Fruit fly (Drosophila melanogaster) whole organism, embryonic: ENCODE data around the gene odd.

ENCODE experiments used
- Antp ChIP-seq: fragments of 200-800 bp; sonication (Bioruptor generic); optimal IDR thresholded peaks from 3 replicates; lab custom pipeline; 2016; ENCODE audit warnings: missing biosample characterization, missing genetic modification characterization
- Bdp1 ChIP-seq: fragments of 200-800 bp; sonication (Bioruptor generic); optimal IDR thresholded peaks from 3 replicates; lab custom pipeline; 2016; ENCODE audit warnings: missing biosample characterization, missing genetic modification characterization
- CG10654 ChIP-seq: fragments of 200-800 bp; sonication (Bioruptor generic); optimal IDR thresholded peaks from 2 replicates; lab custom pipeline; 2016; ENCODE audit warnings: missing biosample characterization, missing genetic modification characterization
- CG10959 ChIP-seq: fragments of 200-800 bp; sonication (Bioruptor generic); IDR thresholded peaks from 2 replicates; pipeline ENCODE4 v1.3.6; 2022; ENCODE audit warnings: missing biosample characterization, missing genetic modification characterization
- CG11504 ChIP-seq: fragments of 200-800 bp; sonication (Bioruptor generic); optimal IDR thresholded peaks from 3 replicates; lab custom pipeline; 2019; ENCODE audit warnings: missing biosample characterization, mild to moderate bottlenecking, missing genetic modification characterization, moderate library complexity
- CG14441 ChIP-seq: fragments of 200-800 bp; sonication (Bioruptor generic); IDR thresholded peaks from 2 replicates; pipeline ENCODE4 v1.3.6; 2022; ENCODE audit warnings: missing biosample characterization, missing genetic modification characterization
- CG14667 ChIP-seq: fragments of 200-800 bp; sonication (Bioruptor generic); IDR thresholded peaks from 2 replicates; pipeline ENCODE4 v1.3.6; 2022; ENCODE audit warnings: missing biosample characterization, missing genetic modification characterization
- CG1529 ChIP-seq: fragments of 200-800 bp; sonication (Bioruptor generic); optimal IDR thresholded peaks from 3 replicates; lab custom pipeline; 2018; ENCODE audit warnings: missing biosample characterization, missing genetic modification characterization
- CG16815 ChIP-seq: fragments of 200-800 bp; sonication (Bioruptor generic); optimal IDR thresholded peaks from 3 replicates; lab custom pipeline; 2017; ENCODE audit warnings: missing biosample characterization, mild to moderate bottlenecking, missing genetic modification characterization
- CG17328 ChIP-seq: fragments of 200-800 bp; sonication (Bioruptor generic); IDR thresholded peaks from 2 replicates; pipeline ENCODE4 v1.3.6; 2022; ENCODE audit warnings: missing biosample characterization, missing genetic modification characterization
- CG18262 ChIP-seq: fragments of 200-800 bp; optimal IDR thresholded peaks from 3 replicates; lab custom pipeline; 2019; ENCODE audit warnings: missing biosample characterization, mild to moderate bottlenecking, missing genetic modification characterization, moderate library complexity
- CG2712 ChIP-seq: fragments of 200-800 bp; optimal IDR thresholded peaks from 3 replicates; lab custom pipeline; 2019; ENCODE audit warnings: missing biosample characterization, mild to moderate bottlenecking, missing genetic modification characterization, moderate library complexity
- CG33557 ChIP-seq: fragments of 200-800 bp; sonication (Bioruptor generic); optimal IDR thresholded peaks from 2 replicates; lab custom pipeline; 2019; ENCODE audit warnings: missing biosample characterization, mild to moderate bottlenecking, missing genetic modification characterization, moderate library complexity
- CG3726 ChIP-seq: fragments of 200-800 bp; sonication (Bioruptor generic); IDR thresholded peaks from 3 replicates; pipeline ENCODE4, ENCODE4 v1.3.6; 2022; ENCODE audit warnings: missing biosample characterization, missing genetic modification characterization
- CG4424 ChIP-seq: fragments of 200-800 bp; sonication (Bioruptor generic); optimal IDR thresholded peaks from 3 replicates; lab custom pipeline; 2016; ENCODE audit warnings: missing biosample characterization, missing genetic modification characterization
- CG4820 ChIP-seq: fragments of 200-800 bp; sonication (Bioruptor generic); optimal IDR thresholded peaks from 3 replicates; lab custom pipeline; 2016; ENCODE audit warnings: missing biosample characterization, missing genetic modification characterization
- CG4854 ChIP-seq: fragments of 200-800 bp; sonication (Bioruptor generic); optimal IDR thresholded peaks from 2 replicates; lab custom pipeline; 2016; ENCODE audit warnings: missing biosample characterization, missing genetic modification characterization, inconsistent platforms
- CG5245 ChIP-seq: fragments of 200-800 bp; sonication (Bioruptor generic); optimal IDR thresholded peaks from 3 replicates; lab custom pipeline; 2016; ENCODE audit warnings: missing biosample characterization, missing genetic modification characterization
- CG7357 ChIP-seq: fragments of 200-800 bp; sonication (Bioruptor generic); IDR thresholded peaks from 3 replicates; pipeline ENCODE4 v1.3.6; 2022; ENCODE audit warnings: missing biosample characterization, missing genetic modification characterization
- CG9215 ChIP-seq: fragments of 200-800 bp; sonication (Bioruptor generic); IDR thresholded peaks from 2 replicates; pipeline ENCODE4 v1.3.6; 2022; ENCODE audit warnings: missing biosample characterization, missing genetic modification characterization
- CG9609 ChIP-seq: fragments of 200-800 bp; sonication (Bioruptor generic); optimal IDR thresholded peaks from 3 replicates; lab custom pipeline; 2016; ENCODE audit warnings: missing biosample characterization, missing genetic modification characterization
- CG9727 ChIP-seq: fragments of 200-800 bp; sonication (Bioruptor generic); optimal IDR thresholded peaks from 3 replicates; lab custom pipeline; 2017; ENCODE audit warnings: missing biosample characterization, mild to moderate bottlenecking, missing genetic modification characterization
- CoRest ChIP-seq: fragments of 200-800 bp; sonication (Bioruptor generic); optimal IDR thresholded peaks from 3 replicates; lab custom pipeline; 2018; ENCODE audit warnings: missing biosample characterization, mild to moderate bottlenecking, missing genetic modification characterization, moderate library complexity
- D19A ChIP-seq: fragments of 200-800 bp; optimal IDR thresholded peaks from 3 replicates; lab custom pipeline; 2019; ENCODE audit warnings: missing biosample characterization, mild to moderate bottlenecking, missing genetic modification characterization, moderate library complexity
- Doc3 ChIP-seq: fragments of 200-800 bp; sonication (Bioruptor generic); IDR thresholded peaks from 3 replicates; pipeline ENCODE4 v1.3.6; 2022; ENCODE audit warnings: missing biosample characterization, missing genetic modification characterization; ENCODE audit not compliant: partially characterized antibody
- Med ChIP-seq: fragments of 200-800 bp; sonication (Bioruptor generic); peaks from one replicate; lab custom pipeline; 2016; ENCODE audit warnings: missing biosample characterization, missing genetic modification characterization, mild to moderate bottlenecking, inconsistent platforms, moderate library complexity
- Ravus ChIP-seq: fragments of 200-800 bp; sonication (Bioruptor generic); IDR thresholded peaks from 2 replicates; pipeline ENCODE4 v1.3.6; 2022; ENCODE audit warnings: missing biosample characterization, missing genetic modification characterization
- Six4 ChIP-seq: fragments of 200-800 bp; sonication (Bioruptor generic); optimal IDR thresholded peaks from 2 replicates; lab custom pipeline; 2016; ENCODE audit warnings: missing biosample characterization, missing genetic modification characterization
- Usf ChIP-seq: fragments of 200-800 bp; sonication (Bioruptor generic); optimal IDR thresholded peaks from 2 replicates; lab custom pipeline; 2017; ENCODE audit warnings: missing genotype, missing biosample characterization, missing genetic modification characterization
- Xbp1 ChIP-seq: fragments of 200-800 bp; sonication (Bioruptor generic); optimal IDR thresholded peaks from 3 replicates; lab custom pipeline; 2016; ENCODE audit warnings: missing biosample characterization, mild to moderate bottlenecking, missing genetic modification characterization
- Xrp1 ChIP-seq: fragments of 200-800 bp; sonication (Bioruptor generic); IDR thresholded peaks from 2 replicates; pipeline ENCODE4 v1.3.6; 2022; ENCODE audit warnings: missing biosample characterization, missing genetic modification characterization
- ac ChIP-seq: fragments of 200-800 bp; sonication (Bioruptor generic); optimal IDR thresholded peaks from 3 replicates; lab custom pipeline; 2017; ENCODE audit warnings: missing biosample characterization, mild to moderate bottlenecking, missing genetic modification characterization
- ap ChIP-seq: fragments of 200-800 bp; sonication (Bioruptor generic); IDR thresholded peaks from 2 replicates; pipeline ENCODE4 v1.3.6; 2022; ENCODE audit warnings: missing biosample characterization, missing genetic modification characterization
- ara ChIP-seq: fragments of 200-800 bp; sonication (Bioruptor generic); IDR thresholded peaks from 2 replicates; pipeline ENCODE4 v1.3.6; 2022; ENCODE audit warnings: missing biosample characterization, missing genetic modification characterization
- croc ChIP-seq: fragments of 200-800 bp; sonication (Bioruptor generic); conservative IDR thresholded peaks from 3 replicates; pipeline ENCODE4 v1.3.6; 2022; ENCODE audit warnings: missing biosample characterization, missing genetic modification characterization
- dpn ChIP-seq, 2 experiments: fragments of 200-800 bp; sonication (Bioruptor generic); optimal IDR thresholded peaks; 3 replicates each; lab custom pipeline; 2016; ENCODE audit warnings: missing biosample characterization in 2 of 2, missing genetic modification characterization in 2 of 2
- gcm ChIP-seq: fragments of 200-800 bp; sonication (Bioruptor generic); optimal IDR thresholded peaks from 2 replicates; lab custom pipeline; 2019; ENCODE audit warnings: missing biosample characterization, mild to moderate bottlenecking, missing genetic modification characterization, moderate library complexity
- gem ChIP-seq: fragments of 200-800 bp; sonication (Bioruptor generic); optimal IDR thresholded peaks from 2 replicates; lab custom pipeline; 2019; ENCODE audit warnings: missing biosample characterization, mild to moderate bottlenecking, missing genetic modification characterization, moderate library complexity
- gsb-n ChIP-seq: fragments of 200-800 bp; sonication (Bioruptor generic); optimal IDR thresholded peaks from 3 replicates; lab custom pipeline; 2018; ENCODE audit warnings: missing biosample characterization, mild to moderate bottlenecking, missing genetic modification characterization
- lov ChIP-seq, 2 experiments: fragments of 200-800 bp in 1 of 2; fragments of >200 bp in 1 of 2; sonication (Bioruptor generic) in 1 of 2; IDR thresholded peaks in 1 of 2; optimal IDR thresholded peaks in 1 of 2; 2 replicates in 1 of 2; 3 replicates in 1 of 2; pipeline versions ENCODE4 v1.3.6 to Lab custom; 2017 to 2022; ENCODE audit warnings: missing biosample characterization in 1 of 2, missing genetic modification characterization in 1 of 2
- mld ChIP-seq: fragments of 200-800 bp; sonication (Bioruptor generic); IDR thresholded peaks from 3 replicates; pipeline ENCODE4 v1.3.6; 2022; ENCODE audit warnings: missing biosample characterization, missing genetic modification characterization; ENCODE audit not compliant: partially characterized antibody
- prd ChIP-seq, 3 experiments: fragments of >200 bp in 2 of 3; fragments of 200-800 bp in 1 of 3; sonication (Bioruptor generic) in 1 of 3; optimal IDR thresholded peaks in 2 of 3; IDR thresholded peaks in 1 of 3; 2 replicates in 2 of 3; 3 replicates in 1 of 3; pipeline versions ENCODE4 v1.3.6 to Lab custom; 2017 to 2022; ENCODE audit warnings: missing biosample characterization in 1 of 3, missing genetic modification characterization in 1 of 3
- row ChIP-seq: fragments of 200-800 bp; sonication (Bioruptor generic); IDR thresholded peaks from 3 replicates; pipeline ENCODE4 v1.3.6; 2022; ENCODE audit warnings: missing biosample characterization, missing genetic modification characterization
- sens-2 ChIP-seq: fragments of 200-800 bp; sonication (Bioruptor generic); IDR thresholded peaks from 2 replicates; pipeline ENCODE4 v1.3.6; 2022; ENCODE audit warnings: missing biosample characterization, missing genetic modification characterization
- ssp ChIP-seq: fragments of 200-800 bp; sonication (Bioruptor generic); IDR thresholded peaks from 2 replicates; pipeline ENCODE4 v1.3.6; 2022; ENCODE audit warnings: missing biosample characterization, missing genetic modification characterization
- tll ChIP-seq, 2 experiments: fragments of 200-800 bp in 1 of 2; fragments of >200 bp in 1 of 2; sonication (Bioruptor generic) in 1 of 2; optimal IDR thresholded peaks; 2 replicates each; lab custom pipeline; 2017 to 2019; ENCODE audit warnings: missing biosample characterization in 2 of 2, missing genetic modification characterization in 2 of 2, mild to moderate bottlenecking in 1 of 2, moderate library complexity in 1 of 2
- twi ChIP-seq: fragments of 200-800 bp; optimal IDR thresholded peaks from 2 replicates; lab custom pipeline; 2019; ENCODE audit warnings: missing biosample characterization, mild to moderate bottlenecking, missing genetic modification characterization, moderate library complexity
- unpg ChIP-seq: fragments of 200-800 bp; sonication (Bioruptor generic); optimal IDR thresholded peaks from 3 replicates; lab custom pipeline; 2018; ENCODE audit warnings: missing biosample characterization, mild to moderate bottlenecking, missing genetic modification characterization, moderate library complexity
- usp ChIP-seq: fragments of >200 bp; optimal IDR thresholded peaks from 2 replicates; lab custom pipeline; 2017; ENCODE audit warnings: missing biosample characterization, missing genetic modification characterization
- vvl ChIP-seq: fragments of 200-800 bp; sonication (Bioruptor generic); IDR thresholded peaks from 2 replicates; pipeline ENCODE4 v1.3.6; 2022; ENCODE audit warnings: missing biosample characterization, missing genetic modification characterization

Gene odd

dm6 chr2L:3566532-3566931 is 40.0 kb downstream of the odd start (continued):
- TF ChIP-seq CG14441 (GFP tag; lab: Robert Waterston, UW) (no peak), CoRest (tag; lab: Kevin White, UChicago) (peak; percentile 23), sens-2 (GFP tag; lab: Robert Waterston, UW) (peak; percentile 25; the same call in 1 of the 2 replicates), CG4854 (GFP tag; lab: Kevin White, UChicago) (no peak), Ravus (GFP tag; lab: Robert Waterston, UW) (no peak), ac (GFP tag; lab: Kevin White, UChicago) (no peak), CG9727 (GFP tag; lab: Kevin White, UChicago) (peak; percentile 54), usp (GFP tag; lab: Kevin White, UChicago) (no peak), ap (peak; percentile 19; the same call in 1 of the 2 replicates), gem (tag; lab: Kevin White, UChicago) (peak; percentile 62), CG10654 (GFP tag; lab: Kevin White, UChicago) (peak; percentile 10), Antp (peak; percentile 44), tll (GFP tag; optimal IDR thresholded peaks at IDR 0.05; lab: Kevin White, UChicago) (no peak), CG9215 (GFP tag; lab: Robert Waterston, UW) (peak; percentile 20; the same call in 1 of the 2 replicates), lov (optimal IDR thresholded peaks at IDR 0.05; lab: Kevin White, UChicago) (no peak), lov (GFP tag; IDR thresholded peaks at IDR 0.05; lab: Robert Waterston, UW) (peak; percentile 69; the same call in 1 of the 3 replicates), twi (tag; lab: Kevin White, UChicago) (peak; percentile 25), CG18262 (tag; lab: Kevin White, UChicago) (peak; percentile 65), CG33557 (GFP tag; lab: Kevin White, UChicago) (peak; percentile 63), ara (peak; percentile 74; the same call in 1 of the 2 replicates), CG14667 (no peak), vvl (peak; percentile 67), unpg (GFP tag; lab: Kevin White, UChicago) (peak; percentile 47), CG17328 (GFP tag; lab: Robert Waterston, UW) (0 out of 2 replicates have a peak, but pooled peaks have one; percentile 49), ssp (GFP tag; lab: Robert Waterston, UW) (no peak), Xbp1 (peak; percentile 32), dpn (GFP tag; optimal IDR thresholded peaks at IDR 0.05; lab: Kevin White, UChicago) (peak in 1 of 2 experiments; percentile 11), Med (GFP tag; lab: Kevin White, UChicago) (peak; percentile 75), row (GFP tag; lab: Robert Waterston, UW) (peak; percentile 56), CG2712 (peak; percentile 75), mld (GFP tag; lab: Robert Waterston, UW) (no peak), CG16815 (GFP tag; lab: Kevin White, UChicago) (peak; percentile 24), CG3726 (GFP tag; lab: Robert Waterston, UW) (no peak), gcm (GFP tag; lab: Kevin White, UChicago) (peak; percentile 22), CG4820 (GFP tag; lab: Kevin White, UChicago) (peak; percentile 41), Xrp1 (GFP tag; lab: Robert Waterston, UW) (peak; percentile 71), croc (GFP tag; lab: Robert Waterston, UW) (peak; percentile 67), CG1529 (peak; percentile 35), prd (optimal IDR thresholded peaks at IDR 0.05; lab: Kevin White, UChicago) (no peak), prd (GFP tag; IDR thresholded peaks at IDR 0.05; lab: Robert Waterston, UW) (peak; percentile 72; the same call in 2 of the 3 replicates), CG5245 (GFP tag; lab: Kevin White, UChicago) (peak; percentile 34), Doc3 (no peak), Six4 (GFP tag; lab: Kevin White, UChicago) (peak; percentile 14), gsb-n (tag; lab: Kevin White, UChicago) (peak; percentile 41), CG4424 (peak; percentile 54), D19A (tag; lab: Kevin White, UChicago) (peak; percentile 37), CG7357 (GFP tag; lab: Robert Waterston, UW) (peak; percentile 45; the same call in 1 of the 3 replicates), Usf (GFP tag; lab: Kevin White, UChicago) (peak; percentile 25), CG10959 (GFP tag; lab: Robert Waterston, UW) (peak; percentile 54; the same call in 1 of the 2 replicates), CG9609 (peak; percentile 3), CG11504 (peak; percentile 45), Bdp1 (peak; percentile 22)
